Worm (Caenorhabditis elegans) whole organism, L1 larva: ENCODE measurements around the gene nlp-67.

Experiments
- C16A3.4 ChIP-seq: fragments of 150-350 bp; optimal IDR thresholded peaks from 2 replicates; lab custom pipeline; 2014; ENCODE audit warnings: missing biosample characterization, missing genetic modification characterization
- Y116A8C.19 ChIP-seq: sonication (generic microtip); optimal IDR thresholded peaks from 2 replicates; lab custom pipeline; 2016; ENCODE audit warnings: missing compliant biosample characterization, missing genetic modification characterization, borderline replicate concordance
- aha-1 ChIP-seq: fragments of 150-350 bp; optimal IDR thresholded peaks from 2 replicates; lab custom pipeline; 2014; ENCODE audit warnings: missing biosample characterization, missing genetic modification characterization
- blmp-1 ChIP-seq: fragments of 150-350 bp; optimal IDR thresholded peaks from 2 replicates; lab custom pipeline; 2014; ENCODE audit warnings: missing biosample characterization, missing genetic modification characterization
- ceh-63 ChIP-seq: fragments of 200-800 bp; sonication (Bioruptor generic); optimal IDR thresholded peaks from 2 replicates; lab custom pipeline; 2018; ENCODE audit warnings: mild to moderate bottlenecking, missing genetic modification characterization, missing compliant biosample characterization
- ceh-82 ChIP-seq, 3 experiments: fragments of 150-350 bp in 1 of 3; sonication (generic microtip) in 2 of 3; optimal IDR thresholded peaks; 2 replicates each; lab custom pipeline; 2014 to 2017; ENCODE audit warnings: missing biosample characterization in 3 of 3, missing genetic modification characterization in 3 of 3
- dpl-1 ChIP-seq, 3 experiments: fragments of 150-350 bp in 2 of 3; sonication (generic microtip) in 1 of 3; optimal IDR thresholded peaks; 2 replicates each; lab custom pipeline; 2014 to 2017; ENCODE audit warnings: missing biosample characterization in 3 of 3, missing genetic modification characterization in 3 of 3, missing genetic modification reagents in 3 of 3
- efl-3 ChIP-seq: fragments of 200-800 bp; sonication (Bioruptor generic); optimal IDR thresholded peaks from 2 replicates; lab custom pipeline; 2018; ENCODE audit warnings: mild to moderate bottlenecking, missing genetic modification characterization, missing compliant biosample characterization
- egl-27 ChIP-seq, 2 experiments: fragments of 150-350 bp in 1 of 2; sonication (generic microtip); optimal IDR thresholded peaks; 3 replicates each; lab custom pipeline; 2017 to 2018; ENCODE audit warnings: missing biosample characterization in 2 of 2, missing genetic modification characterization in 2 of 2, missing genetic modification reagents in 2 of 2
- elt-3 ChIP-seq, 6 experiments: fragments of 150-350 bp in 1 of 6; sonication (generic microtip); optimal IDR thresholded peaks; 2 replicates each; lab custom pipeline; 2017 to 2018; ENCODE audit warnings: missing biosample characterization in 6 of 6, missing genetic modification characterization in 6 of 6, inconsistent platforms in 1 of 6
- fkh-4 ChIP-seq: sonication (generic microtip); optimal IDR thresholded peaks from 2 replicates; lab custom pipeline; 2016; ENCODE audit warnings: missing compliant biosample characterization, missing genetic modification characterization, borderline replicate concordance
- grh-1 ChIP-seq: fragments of 200-800 bp; sonication (Bioruptor generic); IDR thresholded peaks from 2 replicates; pipeline ENCODE4 v1.3.6; 2022; ENCODE audit warnings: missing genetic modification reagents, missing genetic modification characterization, missing compliant biosample characterization
- hlh-17 ChIP-seq: fragments of 200-800 bp; sonication (Bioruptor generic); optimal IDR thresholded peaks from 2 replicates; lab custom pipeline; 2018; ENCODE audit warnings: missing genetic modification characterization, mild to moderate bottlenecking, missing compliant biosample characterization, moderate library complexity, borderline replicate concordance
- hlh-4 ChIP-seq: sonication (generic microtip); optimal IDR thresholded peaks from 2 replicates; lab custom pipeline; 2016; ENCODE audit warnings: mild to moderate bottlenecking, missing genetic modification characterization, missing compliant biosample characterization
- hpl-2 ChIP-seq: fragments of 150-350 bp; optimal IDR thresholded peaks from 2 replicates; lab custom pipeline; 2014; ENCODE audit warnings: missing biosample characterization, missing genetic modification reagents, missing genetic modification characterization
- jun-1 ChIP-seq: fragments of 150-350 bp; optimal IDR thresholded peaks from 2 replicates; lab custom pipeline; 2014; ENCODE audit warnings: missing biosample characterization, missing genetic modification reagents, missing genetic modification characterization
- lin-13 ChIP-seq: fragments of 150-350 bp; optimal IDR thresholded peaks from 2 replicates; lab custom pipeline; 2014; ENCODE audit warnings: missing biosample characterization, missing genetic modification reagents, missing genetic modification characterization
- lin-15B ChIP-seq: fragments of 150-350 bp; sonication (generic microtip); optimal IDR thresholded peaks from 3 replicates; lab custom pipeline; 2014; ENCODE audit warnings: missing biosample characterization, missing genetic modification characterization
- lin-39 ChIP-seq: fragments of 150-350 bp; optimal IDR thresholded peaks from 2 replicates; lab custom pipeline; 2014; ENCODE audit warnings: missing biosample characterization, missing genetic modification reagents, missing genetic modification characterization
- lsy-2 ChIP-seq, 2 experiments: fragments of 150-350 bp; optimal IDR thresholded peaks; 2 replicates each; lab custom pipeline; 2014; ENCODE audit warnings: missing biosample characterization in 2 of 2, missing genetic modification characterization in 2 of 2
- mef-2 ChIP-seq: fragments of 150-350 bp; optimal IDR thresholded peaks from 2 replicates; lab custom pipeline; 2014; ENCODE audit warnings: missing biosample characterization, missing genetic modification characterization
- nhr-12 ChIP-seq: sonication (generic microtip); optimal IDR thresholded peaks from 2 replicates; lab custom pipeline; 2017; ENCODE audit warnings: missing biosample characterization, missing genetic modification characterization
- nhr-20 ChIP-seq: sonication (generic microtip); optimal IDR thresholded peaks from 2 replicates; lab custom pipeline; 2016; ENCODE audit warnings: mild to moderate bottlenecking, missing genetic modification characterization, missing compliant biosample characterization
- nhr-237 ChIP-seq: fragments of 150-350 bp; optimal IDR thresholded peaks from 2 replicates; lab custom pipeline; 2014; ENCODE audit warnings: missing biosample characterization, missing genetic modification characterization
- nhr-28 ChIP-seq: fragments of 150-350 bp; optimal IDR thresholded peaks from 2 replicates; lab custom pipeline; 2014; ENCODE audit warnings: missing biosample characterization, missing genetic modification characterization
- nhr-47 ChIP-seq: sonication (generic microtip); optimal IDR thresholded peaks from 2 replicates; lab custom pipeline; 2016; ENCODE audit warnings: mild to moderate bottlenecking, missing genetic modification characterization, moderate library complexity, missing compliant biosample characterization
- nhr-71 ChIP-seq: sonication (generic microtip); optimal IDR thresholded peaks from 2 replicates; lab custom pipeline; 2016; ENCODE audit warnings: mild to moderate bottlenecking, missing genetic modification characterization, moderate library complexity, missing compliant biosample characterization
- nhr-85 ChIP-seq: sonication (generic microtip); peaks from one replicate; lab custom pipeline; 2016; ENCODE audit warnings: missing genetic modification characterization, inconsistent platforms, missing compliant biosample characterization
- nhr-90 ChIP-seq: sonication (generic microtip); optimal IDR thresholded peaks from 2 replicates; lab custom pipeline; 2016; ENCODE audit warnings: mild to moderate bottlenecking, missing genetic modification characterization, missing compliant biosample characterization; ENCODE audit not compliant: poor library complexity
- pag-3 ChIP-seq: sonication (generic microtip); optimal IDR thresholded peaks from 2 replicates; lab custom pipeline; 2017; ENCODE audit warnings: missing genetic modification characterization, mild to moderate bottlenecking, missing compliant biosample characterization, antibody characterized with exemption, borderline replicate concordance; ENCODE audit not compliant: insufficient read depth
- pax-3 ChIP-seq: fragments of 200-800 bp; sonication (Bioruptor generic); optimal IDR thresholded peaks from 2 replicates; lab custom pipeline; 2018; ENCODE audit warnings: mild to moderate bottlenecking, missing genetic modification characterization, moderate library complexity, missing compliant biosample characterization
- pqm-1 ChIP-seq: sonication (generic microtip); optimal IDR thresholded peaks from 3 replicates; lab custom pipeline; 2017; ENCODE audit warnings: missing biosample characterization, missing genetic modification characterization
- rnt-1 ChIP-seq: sonication (generic microtip); optimal IDR thresholded peaks from 2 replicates; lab custom pipeline; 2016; ENCODE audit warnings: mild to moderate bottlenecking, missing genetic modification characterization, moderate library complexity, missing compliant biosample characterization
- skn-1 ChIP-seq: fragments of 150-350 bp; optimal IDR thresholded peaks from 2 replicates; lab custom pipeline; 2014; ENCODE audit warnings: missing biosample characterization, missing genetic modification characterization
- snpc-4 ChIP-seq: fragments of 150-350 bp; optimal IDR thresholded peaks from 2 replicates; lab custom pipeline; 2014; ENCODE audit warnings: missing biosample characterization, missing genetic modification characterization
- snu-23 ChIP-seq: sonication (generic microtip); optimal IDR thresholded peaks from 2 replicates; lab custom pipeline; 2016; ENCODE audit warnings: missing genetic modification characterization, missing compliant biosample characterization
- sptf-1 ChIP-seq: fragments of 150-350 bp; optimal IDR thresholded peaks from 2 replicates; lab custom pipeline; 2014; ENCODE audit warnings: missing biosample characterization, missing genetic modification characterization
- swsn-7 ChIP-seq: sonication (generic microtip); optimal IDR thresholded peaks from 2 replicates; lab custom pipeline; 2016; ENCODE audit warnings: missing genetic modification characterization, missing compliant biosample characterization
- tbx-2 ChIP-seq: sonication (generic microtip); optimal IDR thresholded peaks from 2 replicates; lab custom pipeline; 2016; ENCODE audit warnings: missing genetic modification characterization, missing compliant biosample characterization
- tlp-1 ChIP-seq: fragments of 150-350 bp; optimal IDR thresholded peaks from 2 replicates; lab custom pipeline; 2014; ENCODE audit warnings: missing biosample characterization, missing genetic modification characterization
- unc-86 ChIP-seq: sonication (generic microtip); optimal IDR thresholded peaks from 2 replicates; lab custom pipeline; 2016; ENCODE audit warnings: missing genetic modification characterization, missing compliant biosample characterization
- vab-15 ChIP-seq: sonication (generic microtip); optimal IDR thresholded peaks from 2 replicates; lab custom pipeline; 2017; ENCODE audit warnings: missing genotype, mild to moderate bottlenecking, missing genetic modification characterization, missing compliant biosample characterization
- xbp-1 ChIP-seq: sonication (generic microtip); optimal IDR thresholded peaks from 2 replicates; lab custom pipeline; 2016; ENCODE audit warnings: missing genetic modification characterization, missing compliant biosample characterization
- ztf-4 ChIP-seq: fragments of 150-350 bp; optimal IDR thresholded peaks from 2 replicates; lab custom pipeline; 2014; ENCODE audit warnings: missing biosample characterization, missing genetic modification characterization

nlp-67 gene

ce11 chrX:16205880-16206279 is 21.7 kb downstream of the nlp-67 start (continued):
- TF ChIP-seq elt-3 (tag; optimal IDR thresholded peaks at IDR 0.05; lab: Kevin White, UChicago) (peak in 1 of 6 experiments; percentile 35), aha-1 (tag; lab: Kevin White, UChicago) (no peak), hlh-17 (GFP tag; lab: Kevin White, UChicago) (no peak), skn-1 (tag; lab: Kevin White, UChicago) (peak; percentile 71), nhr-85 (tag; lab: Kevin White, UChicago) (peak; percentile 77), egl-27 (tag; optimal IDR thresholded peaks at IDR 0.05; lab: Kevin White, UChicago) (no peak), Y116A8C.19 (tag; lab: Kevin White, UChicago) (no peak), snu-23 (GFP tag; lab: Kevin White, UChicago) (peak; percentile 90), tbx-2 (tag; lab: Kevin White, UChicago) (peak; percentile 75), pqm-1 (tag; lab: Kevin White, UChicago) (no peak)
- TF ChIP-seq, all 84 proteins: peak for 55

- TF ChIP-seq snpc-4 (tag; lab: Kevin White, UChicago) (no peak), swsn-7 (no peak), hpl-2 (GFP tag; lab: Kevin White, UChicago) (no peak), fkh-4 (tag; lab: Kevin White, UChicago) (no peak)
These were observed 24.0 kb downstream of the nlp-67 start for ce11 chrX:16208123-16208522.

- TF ChIP-seq grh-1 (GFP tag; lab: Robert Waterston, UW) (no peak), hlh-4 (no peak), C16A3.4 (tag; lab: Kevin White, UChicago) (no peak), snu-23 (GFP tag; lab: Kevin White, UChicago) (no peak), pag-3 (tag; lab: Kevin White, UChicago) (no peak), xbp-1 (tag; lab: Kevin White, UChicago) (no peak), snpc-4 (tag; lab: Kevin White, UChicago) (no peak), pax-3 (tag; lab: Kevin White, UChicago) (no peak), lin-13 (GFP tag; lab: Kevin White, UChicago) (no peak), vab-15 (tag; lab: Kevin White, UChicago) (no peak)
These were observed 24.5 kb downstream of the nlp-67 start for ce11 chrX:16208667-16209066.

- TF ChIP-seq efl-3 (no peak), pax-3 (tag; lab: Kevin White, UChicago) (no peak), dpl-1 (GFP tag; optimal IDR thresholded peaks at IDR 0.05; lab: Kevin White, UChicago) (no peak), pqm-1 (tag; lab: Kevin White, UChicago) (no peak), rnt-1 (no peak), ceh-63 (no peak), nhr-237 (tag; lab: Kevin White, UChicago) (no peak), nhr-28 (tag; lab: Kevin White, UChicago) (no peak)
These were observed 25.0 kb downstream of the nlp-67 start for ce11 chrX:16209122-16209521.

- no peak for TF ChIP-seq nhr-28 (tag; lab: Kevin White, UChicago)
- TF ChIP-seq nhr-71, result peak; percentile 85
- TF ChIP-seq xbp-1 (tag; lab: Kevin White, UChicago), result peak; percentile 77
- TF ChIP-seq lsy-2 (tag; optimal IDR thresholded peaks at IDR 0.05; lab: Kevin White, UChicago), result peak; percentile 63 to 73
- no peak for TF ChIP-seq sptf-1 (tag; lab: Kevin White, UChicago)
- TF ChIP-seq tlp-1, result no peak
- TF ChIP-seq nhr-20 (tag; lab: Kevin White, UChicago), result peak; percentile 83
- TF ChIP-seq ztf-4 (tag; lab: Kevin White, UChicago), result peak; percentile 80
- TF ChIP-seq pax-3 (tag; lab: Kevin White, UChicago), result peak; percentile 78
- TF ChIP-seq nhr-90 (tag; lab: Kevin White, UChicago), result peak; percentile 86
- TF ChIP-seq ceh-82 (tag; optimal IDR thresholded peaks at IDR 0.05; lab: Kevin White, UChicago), result peak; percentile 76 to 87 (median 87)
- no peak for TF ChIP-seq nhr-12
- peak; percentile 86 for TF ChIP-seq jun-1 (tag; lab: Kevin White, UChicago)
- peak; percentile 86 for TF ChIP-seq snpc-4 (tag; lab: Kevin White, UChicago)
- peak; percentile 9 for TF ChIP-seq blmp-1 (tag; lab: Kevin White, UChicago)
- peak; percentile 79 for TF ChIP-seq C16A3.4 (tag; lab: Kevin White, UChicago)
- no peak for TF ChIP-seq mef-2 (tag; lab: Kevin White, UChicago)
- peak; percentile 32 for TF ChIP-seq lin-39 (tag; lab: Kevin White, UChicago)
- TF ChIP-seq lin-15B (tag; lab: Kevin White, UChicago), result no peak
- no peak for TF ChIP-seq vab-15 (tag; lab: Kevin White, UChicago)
- peak; percentile 73 for TF ChIP-seq unc-86 (tag; lab: Kevin White, UChicago)
- TF ChIP-seq hlh-4, result no peak
- TF ChIP-seq fkh-4 (tag; lab: Kevin White, UChicago), result peak; percentile 13
- peak; percentile 94 for TF ChIP-seq nhr-47 (tag; lab: Kevin White, UChicago)
These were observed 25.5 kb downstream of the nlp-67 start for ce11 chrX:16209660-16210059.
